Worm (Caenorhabditis elegans) whole organism, L3 larva: ENCODE results near the gene srh-220.

Experiments
- ZK546.5 ChIP-seq: sonication (generic microtip); optimal IDR thresholded peaks from 2 replicates; lab custom pipeline; 2017; ENCODE audit warnings: missing biosample characterization, missing genetic modification characterization
- elt-3 ChIP-seq, 3 experiments: fragments of 150-350 bp in 1 of 3; sonication (generic microtip) in 2 of 3; optimal IDR thresholded peaks; 2 replicates in 2 of 3; 4 replicates in 1 of 3; lab custom pipeline; 2014 to 2017; ENCODE audit warnings: missing biosample characterization in 3 of 3, missing genetic modification characterization in 3 of 3
- hmg-11 ChIP-seq: sonication (generic microtip); optimal IDR thresholded peaks from 2 replicates; lab custom pipeline; 2016; ENCODE audit warnings: missing genetic modification characterization, missing compliant biosample characterization
- nhr-12 ChIP-seq: fragments of 150-350 bp; optimal IDR thresholded peaks from 2 replicates; lab custom pipeline; 2014; ENCODE audit warnings: missing biosample characterization, missing genetic modification characterization
- nhr-23 ChIP-seq: fragments of 150-350 bp; optimal IDR thresholded peaks from 2 replicates; lab custom pipeline; 2014; ENCODE audit warnings: missing biosample characterization, missing genetic modification reagents, missing genetic modification characterization
- nhr-237 ChIP-seq: fragments of 150-350 bp; optimal IDR thresholded peaks from 2 replicates; lab custom pipeline; 2014; ENCODE audit warnings: missing biosample characterization, missing genetic modification characterization
- nhr-25 ChIP-seq: sonication (generic microtip); optimal IDR thresholded peaks from 2 replicates; lab custom pipeline; 2017; ENCODE audit warnings: missing biosample characterization, missing genetic modification characterization
- nhr-76 ChIP-seq: fragments of 150-350 bp; sonication (generic microtip); optimal IDR thresholded peaks from 5 replicates; lab custom pipeline; 2014; ENCODE audit warnings: missing biosample characterization, missing genetic modification characterization
- pqm-1 ChIP-seq: fragments of 150-350 bp; optimal IDR thresholded peaks from 2 replicates; lab custom pipeline; 2017; ENCODE audit warnings: missing biosample characterization, missing genetic modification characterization, inconsistent platforms

DNA sequence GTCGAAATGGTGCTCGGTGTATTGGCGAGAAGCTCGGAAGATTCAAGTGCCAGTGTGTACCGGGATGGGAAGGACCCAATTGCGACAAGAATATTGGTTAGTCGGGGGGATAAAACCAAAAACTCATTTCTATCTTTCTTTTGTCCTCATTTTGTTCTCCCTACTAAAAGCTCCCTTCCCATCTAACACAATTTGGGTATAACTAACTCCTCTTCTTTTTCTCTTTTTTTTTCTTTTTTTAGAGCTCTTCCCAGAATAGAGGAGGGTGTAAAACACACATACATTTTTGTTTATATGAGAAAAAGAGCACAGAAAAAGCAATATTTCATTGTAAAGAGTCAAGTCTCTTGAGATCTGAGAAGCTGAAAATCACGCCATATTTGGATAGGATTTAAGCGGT, 27.4 kb upstream of the srh-220 start:
- TF ChIP-seq nhr-237 (no peak), elt-3 (tag; optimal IDR thresholded peaks at IDR 0.05; lab: Kevin White, UChicago) (no peak), nhr-12 (tag; lab: Kevin White, UChicago) (no peak), pqm-1 (tag; lab: Kevin White, UChicago) (no peak), nhr-76 (tag; lab: Kevin White, UChicago) (no peak), nhr-23 (no peak), ZK546.5 (tag; lab: Kevin White, UChicago) (no peak), hmg-11 (tag; lab: Kevin White, UChicago) (no peak), nhr-25 (tag; lab: Kevin White, UChicago) (no peak)
